Fruit fly (Drosophila melanogaster): ENCODE measurements around the gene Amt.
A peak's percentile ranks its signal among the peaks of the same experiment; 100 is the strongest.

Gene Amt

DNA sequence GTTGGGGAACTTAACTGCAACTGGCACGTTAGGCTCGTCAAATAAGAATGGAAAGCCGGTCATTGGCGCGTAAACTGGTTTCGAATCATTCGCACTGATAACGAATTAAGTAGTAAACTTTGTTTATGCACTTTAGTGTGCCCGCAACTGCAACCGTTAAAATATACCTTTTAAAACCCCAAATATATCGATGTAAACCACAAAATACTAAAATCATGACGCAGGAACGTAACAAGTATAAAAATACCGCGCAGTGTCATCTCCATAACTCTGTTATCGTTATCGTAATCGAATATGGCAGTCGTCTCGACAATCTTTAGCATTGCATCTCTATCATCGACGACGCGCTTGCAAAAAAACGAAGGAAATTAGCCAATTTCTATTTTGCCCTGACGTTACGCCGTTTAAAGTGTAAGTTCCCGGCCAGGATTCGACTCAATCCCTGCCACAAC is 23.6 kb downstream of the Amt start, which contains the start of the genes CG31344 and Caf1-55:
Gene CG31344, minus strand, starts transcription at position 51 of the 452 bp plus-strand sequence.
Gene Caf1-55, plus strand, starts transcription at position 298 of the 452 bp plus-strand sequence.
- TF ChIP-seq CG17806 (tag; optimal IDR thresholded peaks at IDR 0.05) (no peak), CG32121 (GFP tag; IDR thresholded peaks at IDR 0.05) (no peak), Pif1A (GFP tag; optimal IDR thresholded peaks at IDR 0.05) (no peak), CG15710 (tag; optimal IDR thresholded peaks at IDR 0.05) (no peak), EcR (GFP tag; optimal IDR thresholded peaks at IDR 0.05) (peak; percentile 12)

DNA sequence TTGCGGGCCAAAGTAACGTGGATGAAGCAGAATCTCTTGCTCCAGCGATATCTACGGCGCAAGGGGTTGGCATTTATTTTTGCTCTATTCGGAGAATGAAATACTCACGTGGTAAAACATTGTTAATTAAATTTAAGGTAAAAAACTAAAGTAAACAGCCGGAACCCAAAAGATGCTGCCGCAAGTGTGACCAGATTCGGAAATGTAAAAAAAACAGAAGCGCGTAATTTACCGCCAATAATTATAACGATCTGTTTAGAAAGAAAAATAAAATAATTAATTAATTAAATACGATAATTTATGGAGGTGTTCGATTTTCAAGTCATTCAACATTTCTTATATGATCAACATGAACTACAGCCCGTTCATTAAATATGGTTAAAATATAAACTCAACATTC is 26.0 kb downstream of the Amt start, which contains the start of gene Polr2G:
Gene Polr2G, minus strand, starts transcription at position 208 of the 400 bp plus-strand sequence.
- no peak for TF ChIP-seq Pif1B (GFP tag; optimal IDR thresholded peaks at IDR 0.05)
- TF ChIP-seq CG8159 (tag; optimal IDR thresholded peaks at IDR 0.05), result no peak
- TF ChIP-seq fd96Ca (GFP tag; IDR thresholded peaks at IDR 0.05), result no peak
- no peak for TF ChIP-seq CG14655 (GFP tag; optimal IDR thresholded peaks at IDR 0.05)
- TF ChIP-seq CG17806 (tag; optimal IDR thresholded peaks at IDR 0.05), result no peak
- TF ChIP-seq Snoo (tag; optimal IDR thresholded peaks at IDR 0.05), result no peak
- no peak for TF ChIP-seq Pif1A (GFP tag; optimal IDR thresholded peaks at IDR 0.05)
- no peak for TF ChIP-seq CG8301 (tag; optimal IDR thresholded peaks at IDR 0.05)
- no peak for TF ChIP-seq CG4496 (GFP tag; IDR thresholded peaks at IDR 0.05)

- TF ChIP-seq Snoo (tag; optimal IDR thresholded peaks at IDR 0.05) (peak; percentile 95), CG10348 (GFP tag; IDR thresholded peaks at IDR 0.05) (no peak), CG8301 (tag; optimal IDR thresholded peaks at IDR 0.05) (peak; percentile 90), CG8159 (tag; optimal IDR thresholded peaks at IDR 0.05) (peak; percentile 93), CG4496 (GFP tag; IDR thresholded peaks at IDR 0.05) (peak; percentile 99), Ets98B (GFP tag; IDR thresholded peaks at IDR 0.05) (peak; percentile 98), CG12605 (GFP tag; IDR thresholded peaks at IDR 0.05) (peak; percentile 97), Pif1B (GFP tag; optimal IDR thresholded peaks at IDR 0.05) (no peak), CG34367 (tag; optimal IDR thresholded peaks at IDR 0.05) (no peak), CG9948 (tag; optimal IDR thresholded peaks at IDR 0.05) (peak; percentile 86), CG32121 (GFP tag; IDR thresholded peaks at IDR 0.05) (peak; percentile 97), fd96Ca (GFP tag; IDR thresholded peaks at IDR 0.05) (peak; percentile 96), CG15710 (tag; optimal IDR thresholded peaks at IDR 0.05) (peak; percentile 66), CG17806 (tag; optimal IDR thresholded peaks at IDR 0.05) (peak; percentile 92), gl (tag; optimal IDR thresholded peaks at IDR 0.05) (peak; percentile 77), CG13204 (GFP tag; optimal IDR thresholded peaks at IDR 0.05) (no peak), Pif1A (GFP tag; optimal IDR thresholded peaks at IDR 0.05) (no peak), CG14655 (GFP tag; optimal IDR thresholded peaks at IDR 0.05) (no peak), D1 (tag; optimal IDR thresholded peaks at IDR 0.05) (no peak), EcR (GFP tag; optimal IDR thresholded peaks at IDR 0.05) (no peak), rn (GFP tag; IDR thresholded peaks at IDR 0.05) (peak; percentile 98)
Measured at dm6 chr3R:15218824-15219576, 29.9 kb downstream of the Amt start, which contains the start of the genes SIDL and CG12241. SIDL (minus strand) TSS chr3R:15218874. CG12241 (plus strand) TSS chr3R:15219256.

- TF ChIP-seq CG17806 (tag; optimal IDR thresholded peaks at IDR 0.05) (no peak), fd96Ca (GFP tag; IDR thresholded peaks at IDR 0.05) (no peak), Snoo (tag; optimal IDR thresholded peaks at IDR 0.05) (no peak), gl (tag; optimal IDR thresholded peaks at IDR 0.05) (no peak)
Measured at dm6 chr3R:15213362-15213989, 35.5 kb downstream of the Amt start, which contains the start of the genes CG6654 and CG4210. CG6654 (minus strand) TSS chr3R:15213658. CG4210 (plus strand) TSS chr3R:15213974.

DNA sequence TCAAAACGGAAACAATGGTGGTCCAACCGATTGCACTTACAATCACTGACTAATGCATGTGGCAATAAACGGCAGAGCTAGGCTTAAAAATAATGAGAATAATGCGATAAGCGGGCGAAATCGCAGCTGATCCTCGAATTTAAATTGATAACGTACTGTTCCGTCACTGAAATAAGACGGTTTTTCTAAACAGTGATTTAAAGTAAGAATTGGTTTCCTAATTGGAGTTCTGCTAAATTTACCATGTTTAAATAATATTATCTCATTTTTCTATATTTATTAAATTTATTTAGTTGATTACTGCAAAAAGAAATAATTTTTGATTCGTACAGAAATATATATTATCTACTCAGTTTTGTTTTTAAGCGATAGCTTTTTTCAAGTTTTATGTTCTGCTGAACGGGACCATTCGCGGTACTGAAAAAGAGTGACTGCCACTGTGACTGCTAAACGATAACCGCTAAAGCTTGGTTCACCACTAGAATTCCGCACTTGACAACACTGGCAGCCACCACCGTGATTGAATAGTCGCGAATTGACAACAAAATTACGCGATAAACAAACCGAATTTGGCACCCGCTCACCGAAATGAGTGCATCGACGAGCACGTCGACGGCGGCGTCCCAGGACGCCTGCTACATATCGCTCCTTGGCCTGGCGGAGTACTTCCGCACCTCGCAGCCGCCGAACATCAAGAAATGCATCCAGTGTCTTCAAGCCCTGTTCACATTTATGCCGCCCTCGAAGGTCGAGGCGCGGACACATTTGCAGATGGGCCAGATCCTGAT is 40.0 kb downstream of the Amt start, which contains the start of the genes Spn88Eb and Mau2:
Gene Spn88Eb, minus strand, starts transcription at position 51 of the 788 bp plus-strand sequence.
Gene Mau2, plus strand, starts transcription at position 493 of the 788 bp plus-strand sequence.
- TF ChIP-seq D1 (tag; optimal IDR thresholded peaks at IDR 0.05), result no peak
- TF ChIP-seq CG14655 (GFP tag; optimal IDR thresholded peaks at IDR 0.05), result no peak
- TF ChIP-seq CG4496 (GFP tag; IDR thresholded peaks at IDR 0.05), result peak; percentile 71
- no peak for TF ChIP-seq CG13204 (GFP tag; optimal IDR thresholded peaks at IDR 0.05)
- TF ChIP-seq rn (GFP tag; IDR thresholded peaks at IDR 0.05), result peak; percentile 32; the same call in 1 of the 2 replicates
- no peak for TF ChIP-seq CG9948 (tag; optimal IDR thresholded peaks at IDR 0.05)
- TF ChIP-seq fd96Ca (GFP tag; IDR thresholded peaks at IDR 0.05), result peak; percentile 68; the same call in 2 of the 3 replicates
- TF ChIP-seq Snoo (tag; optimal IDR thresholded peaks at IDR 0.05), result peak; percentile 34
- 0 out of 2 replicates have a peak, but pooled peaks have one; percentile 24 for TF ChIP-seq CG32121 (GFP tag; IDR thresholded peaks at IDR 0.05)
- TF ChIP-seq CG34367 (tag; optimal IDR thresholded peaks at IDR 0.05), result no peak
- TF ChIP-seq Ets98B (GFP tag; IDR thresholded peaks at IDR 0.05), result peak; percentile 68
- no peak for TF ChIP-seq EcR (GFP tag; optimal IDR thresholded peaks at IDR 0.05)
- peak; percentile 32 for TF ChIP-seq CG15710 (tag; optimal IDR thresholded peaks at IDR 0.05)
- TF ChIP-seq CG12605 (GFP tag; IDR thresholded peaks at IDR 0.05), result no peak; the same call in 1 of the 2 replicates
- TF ChIP-seq Pif1A (GFP tag; optimal IDR thresholded peaks at IDR 0.05), result no peak
- TF ChIP-seq CG17806 (tag; optimal IDR thresholded peaks at IDR 0.05), result no peak

Data from whole organism, pupa.